Worm (Caenorhabditis elegans) whole organism, young adult: ENCODE measurements around the gene T24E12.12.

Experiments used
- B0261.1 ChIP-seq: sonication (generic microtip); optimal IDR thresholded peaks from 2 replicates; lab custom pipeline; 2016; ENCODE audit warnings: mild to moderate bottlenecking, missing genetic modification characterization, moderate library complexity, missing compliant biosample characterization
- F57C9.4 ChIP-seq: sonication (generic microtip); optimal IDR thresholded peaks from 2 replicates; lab custom pipeline; 2017; ENCODE audit warnings: mild to moderate bottlenecking, missing genetic modification characterization, missing compliant biosample characterization
- Y95B8A.8 ChIP-seq: fragments of 200-800 bp; sonication (Bioruptor generic); IDR thresholded peaks from 2 replicates; pipeline ENCODE4 v1.3.6; 2022; ENCODE audit warnings: missing genetic modification reagents, missing genetic modification characterization, missing compliant biosample characterization
- ama-1 ChIP-seq, 3 experiments: fragments of 150-350 bp in 1 of 3; sonication (generic microtip) in 2 of 3; optimal IDR thresholded peaks; 2 replicates each; lab custom pipeline; 2014 to 2018; ENCODE audit warnings: missing biosample characterization in 2 of 3, missing genetic modification characterization in 2 of 3, missing genetic modification reagents in 2 of 3
- ceh-79 ChIP-seq: sonication (generic microtip); optimal IDR thresholded peaks from 2 replicates; lab custom pipeline; 2017; ENCODE audit warnings: mild to moderate bottlenecking, missing genetic modification characterization, missing compliant biosample characterization
- die-1 ChIP-seq: sonication (generic microtip); optimal IDR thresholded peaks from 2 replicates; lab custom pipeline; 2016; ENCODE audit warnings: missing genotype, mild to moderate bottlenecking, missing genetic modification characterization, missing compliant biosample characterization
- let-607 ChIP-seq, 2 experiments: fragments of 200-800 bp in 1 of 2; sonication (Bioruptor generic) in 1 of 2; sonication (generic microtip) in 1 of 2; optimal IDR thresholded peaks; 2 replicates each; lab custom pipeline; 2016 to 2018; ENCODE audit warnings: mild to moderate bottlenecking in 2 of 2, missing compliant biosample characterization in 2 of 2, missing genetic modification characterization in 2 of 2, moderate library complexity in 2 of 2, missing genotype in 1 of 2
- lin-40 ChIP-seq: sonication (generic microtip); optimal IDR thresholded peaks from 2 replicates; lab custom pipeline; 2016; ENCODE audit warnings: missing genetic modification characterization, mild to moderate bottlenecking, missing compliant biosample characterization, missing genotype, missing genetic modification reagents
- pha-4 ChIP-seq: fragments of 150-350 bp; sonication (generic microtip); optimal IDR thresholded peaks from 2 replicates; lab custom pipeline; 2014; ENCODE audit warnings: missing biosample characterization, missing genetic modification reagents, missing genetic modification characterization
- snpc-4 ChIP-seq, 5 experiments: fragments of 150-350 bp in 1 of 5; sonication (generic microtip) in 4 of 5; optimal IDR thresholded peaks; 2 replicates each; lab custom pipeline; 2014 to 2018; ENCODE audit warnings: missing genetic modification characterization in 5 of 5, missing biosample characterization in 3 of 5, antibody characterized with exemption in 2 of 5, mild to moderate bottlenecking in 2 of 5, missing compliant biosample characterization in 2 of 5, missing genotype in 2 of 5, moderate library complexity in 2 of 5, missing genetic modification reagents in 1 of 5
- ztf-6 ChIP-seq: fragments of 200-800 bp; sonication (Bioruptor generic); IDR thresholded peaks from 2 replicates; pipeline ENCODE4 v1.3.6; 2022; ENCODE audit warnings: missing genetic modification reagents, missing genetic modification characterization, missing compliant biosample characterization

DNA sequence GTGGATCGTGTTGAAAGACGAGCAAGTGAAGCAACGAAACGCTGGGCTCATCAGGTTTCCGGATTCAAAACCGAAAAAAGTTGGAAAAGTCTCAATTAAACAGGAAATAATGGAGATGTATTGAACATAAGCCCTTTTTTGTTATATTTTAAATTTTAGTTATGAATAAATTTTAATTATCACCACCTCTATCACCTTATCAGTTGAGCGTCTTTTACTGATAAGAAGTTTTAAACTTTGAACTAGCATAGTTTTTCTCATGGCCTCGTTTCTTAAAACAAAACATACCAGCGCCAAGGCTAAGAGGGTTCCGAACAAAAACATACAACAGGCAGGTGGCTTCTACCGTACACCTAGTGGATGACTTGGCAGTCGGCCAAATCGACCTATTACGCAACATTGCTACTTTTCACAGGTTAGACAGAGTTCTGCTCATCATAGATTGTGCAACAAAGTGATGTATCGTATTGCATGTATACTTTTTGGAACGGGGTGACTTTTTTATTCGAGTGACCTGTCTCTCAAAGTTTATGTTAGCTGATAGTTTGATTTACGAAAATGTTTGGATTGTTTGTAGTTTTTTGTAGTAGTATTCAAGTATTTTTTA lies 29.4 kb downstream of the T24E12.12 start:
- no peak for TF ChIP-seq pha-4
- TF ChIP-seq ztf-6 (GFP tag; lab: Robert Waterston, UW) = no peak
- TF ChIP-seq let-607 (tag; optimal IDR thresholded peaks at IDR 0.05; lab: Kevin White, UChicago) = no peak
- TF ChIP-seq F57C9.4 (tag; lab: Kevin White, UChicago) = no peak
- no peak for TF ChIP-seq snpc-4 (GFP tag; optimal IDR thresholded peaks at IDR 0.05; lab: Kevin White, UChicago)
- no peak for TF ChIP-seq snpc-4 (tag; optimal IDR thresholded peaks at IDR 0.05; lab: Kevin White, UChicago)
- TF ChIP-seq B0261.1 (tag; lab: Kevin White, UChicago) = no peak
- no peak for TF ChIP-seq die-1 (tag; lab: Kevin White, UChicago)
- TF ChIP-seq ceh-79 (tag; lab: Kevin White, UChicago) = no peak
- TF ChIP-seq lin-40 (tag; lab: Kevin White, UChicago) = no peak
- TF ChIP-seq Y95B8A.8 = no peak
- no peak for TF ChIP-seq ama-1 (optimal IDR thresholded peaks at IDR 0.05; lab: Kevin White, UChicago)
- TF ChIP-seq ama-1 (GFP tag; optimal IDR thresholded peaks at IDR 0.05; lab: Kevin White, UChicago) = no peak
